Worm (Caenorhabditis elegans) whole organism, L1 larva: ENCODE measurements around the gene fbxa-144.

ENCODE experiments used
- C34B4.2 ChIP-seq: sonication (generic microtip); optimal IDR thresholded peaks from 2 replicates; lab custom pipeline; 2017; ENCODE audit warnings: mild to moderate bottlenecking, missing genetic modification characterization, missing compliant biosample characterization
- Y116A8C.19 ChIP-seq: sonication (generic microtip); optimal IDR thresholded peaks from 2 replicates; lab custom pipeline; 2016; ENCODE audit warnings: missing compliant biosample characterization, missing genetic modification characterization, borderline replicate concordance
- aha-1 ChIP-seq: fragments of 150-350 bp; optimal IDR thresholded peaks from 2 replicates; lab custom pipeline; 2014; ENCODE audit warnings: missing biosample characterization, missing genetic modification characterization
- alr-1 ChIP-seq: fragments of 200-800 bp; sonication (Bioruptor generic); optimal IDR thresholded peaks from 2 replicates; lab custom pipeline; 2018; ENCODE audit warnings: borderline replicate concordance, mild to moderate bottlenecking, missing genetic modification characterization, missing compliant biosample characterization
- aly-2 ChIP-seq: fragments of 150-350 bp; optimal IDR thresholded peaks from 2 replicates; lab custom pipeline; 2014; ENCODE audit warnings: missing biosample characterization, missing genetic modification characterization
- blmp-1 ChIP-seq: fragments of 150-350 bp; optimal IDR thresholded peaks from 2 replicates; lab custom pipeline; 2014; ENCODE audit warnings: missing biosample characterization, missing genetic modification characterization
- ceh-63 ChIP-seq: fragments of 200-800 bp; sonication (Bioruptor generic); optimal IDR thresholded peaks from 2 replicates; lab custom pipeline; 2018; ENCODE audit warnings: mild to moderate bottlenecking, missing genetic modification characterization, missing compliant biosample characterization
- ceh-82 ChIP-seq, 3 experiments: fragments of 150-350 bp in 1 of 3; sonication (generic microtip) in 2 of 3; optimal IDR thresholded peaks; 2 replicates each; lab custom pipeline; 2014 to 2017; ENCODE audit warnings: missing biosample characterization in 3 of 3, missing genetic modification characterization in 3 of 3
- ceh-88 ChIP-seq: fragments of 200-800 bp; sonication (Bioruptor generic); IDR thresholded peaks from 2 replicates; pipeline ENCODE4 v1.3.6; 2022; ENCODE audit warnings: missing genetic modification characterization, missing compliant biosample characterization
- ceh-90 ChIP-seq: sonication (generic microtip); optimal IDR thresholded peaks from 2 replicates; lab custom pipeline; 2016; ENCODE audit warnings: missing genetic modification characterization, missing compliant biosample characterization
- ces-1 ChIP-seq: fragments of 150-350 bp; optimal IDR thresholded peaks from 2 replicates; lab custom pipeline; 2014; ENCODE audit warnings: missing biosample characterization, missing genetic modification reagents, missing genetic modification characterization
- egl-13 ChIP-seq: sonication (generic microtip); optimal IDR thresholded peaks from 2 replicates; lab custom pipeline; 2016; ENCODE audit warnings: missing genotype, missing genetic modification reagents, missing genetic modification characterization, missing compliant biosample characterization
- elt-2 ChIP-seq: sonication (generic microtip); optimal IDR thresholded peaks from 2 replicates; lab custom pipeline; 2016; ENCODE audit warnings: missing genetic modification characterization, mild to moderate bottlenecking, inconsistent platforms, missing compliant biosample characterization, missing genetic modification reagents
- elt-3 ChIP-seq, 6 experiments: fragments of 150-350 bp in 1 of 6; sonication (generic microtip); optimal IDR thresholded peaks; 2 replicates each; lab custom pipeline; 2017 to 2018; ENCODE audit warnings: missing biosample characterization in 6 of 6, missing genetic modification characterization in 6 of 6, inconsistent platforms in 1 of 6
- ets-5 ChIP-seq: fragments of 200-800 bp; sonication (Bioruptor generic); IDR thresholded peaks from 2 replicates; pipeline ENCODE4 v1.3.6; 2022; ENCODE audit warnings: missing genetic modification characterization, missing compliant biosample characterization
- fkh-4 ChIP-seq: sonication (generic microtip); optimal IDR thresholded peaks from 2 replicates; lab custom pipeline; 2016; ENCODE audit warnings: missing compliant biosample characterization, missing genetic modification characterization, borderline replicate concordance
- hlh-17 ChIP-seq: fragments of 200-800 bp; sonication (Bioruptor generic); optimal IDR thresholded peaks from 2 replicates; lab custom pipeline; 2018; ENCODE audit warnings: missing genetic modification characterization, mild to moderate bottlenecking, missing compliant biosample characterization, moderate library complexity, borderline replicate concordance
- irx-1 ChIP-seq: sonication (generic microtip); optimal IDR thresholded peaks from 2 replicates; lab custom pipeline; 2016; ENCODE audit warnings: missing genetic modification characterization, missing compliant biosample characterization
- isw-1 ChIP-seq: fragments of 200-800 bp; sonication (Bioruptor generic); IDR thresholded peaks from 2 replicates; pipeline ENCODE4 v1.3.6; 2022; ENCODE audit warnings: missing genetic modification characterization, missing compliant biosample characterization
- lin-13 ChIP-seq: fragments of 150-350 bp; optimal IDR thresholded peaks from 2 replicates; lab custom pipeline; 2014; ENCODE audit warnings: missing biosample characterization, missing genetic modification reagents, missing genetic modification characterization
- lin-39 ChIP-seq: fragments of 150-350 bp; optimal IDR thresholded peaks from 2 replicates; lab custom pipeline; 2014; ENCODE audit warnings: missing biosample characterization, missing genetic modification reagents, missing genetic modification characterization
- lir-3 ChIP-seq: sonication (generic microtip); optimal IDR thresholded peaks from 2 replicates; lab custom pipeline; 2016; ENCODE audit warnings: mild to moderate bottlenecking, missing genetic modification characterization, moderate library complexity, missing compliant biosample characterization; ENCODE audit not compliant: poor library complexity
- mab-9 ChIP-seq: fragments of 200-800 bp; sonication (Bioruptor generic); IDR thresholded peaks from 2 replicates; pipeline ENCODE4 v1.3.6; 2022; ENCODE audit warnings: missing genetic modification reagents, missing genetic modification characterization, missing compliant biosample characterization
- mdl-1 ChIP-seq, 2 experiments: fragments of 150-350 bp; optimal IDR thresholded peaks; 2 replicates each; lab custom pipeline; 2014 to 2017; ENCODE audit warnings: missing biosample characterization in 2 of 2, missing genetic modification characterization in 2 of 2, inconsistent platforms in 1 of 2
- nhr-12 ChIP-seq: sonication (generic microtip); optimal IDR thresholded peaks from 2 replicates; lab custom pipeline; 2017; ENCODE audit warnings: missing biosample characterization, missing genetic modification characterization
- nhr-19 ChIP-seq: fragments of 200-800 bp; sonication (Bioruptor generic); conservative IDR thresholded peaks from 2 replicates; pipeline ENCODE4 v1.3.6; 2022; ENCODE audit warnings: missing genetic modification characterization, missing compliant biosample characterization
- nhr-47 ChIP-seq: sonication (generic microtip); optimal IDR thresholded peaks from 2 replicates; lab custom pipeline; 2016; ENCODE audit warnings: mild to moderate bottlenecking, missing genetic modification characterization, moderate library complexity, missing compliant biosample characterization
- nhr-71 ChIP-seq: sonication (generic microtip); optimal IDR thresholded peaks from 2 replicates; lab custom pipeline; 2016; ENCODE audit warnings: mild to moderate bottlenecking, missing genetic modification characterization, moderate library complexity, missing compliant biosample characterization
- nhr-76 ChIP-seq: sonication (generic microtip); optimal IDR thresholded peaks from 2 replicates; lab custom pipeline; 2017; ENCODE audit warnings: missing biosample characterization, missing genetic modification characterization
- nhr-77 ChIP-seq: fragments of 150-350 bp; optimal IDR thresholded peaks from 2 replicates; lab custom pipeline; 2014; ENCODE audit warnings: missing biosample characterization, missing genetic modification characterization
- pag-3 ChIP-seq: sonication (generic microtip); optimal IDR thresholded peaks from 2 replicates; lab custom pipeline; 2017; ENCODE audit warnings: missing genetic modification characterization, mild to moderate bottlenecking, missing compliant biosample characterization, antibody characterized with exemption, borderline replicate concordance; ENCODE audit not compliant: insufficient read depth
- pax-3 ChIP-seq: fragments of 200-800 bp; sonication (Bioruptor generic); optimal IDR thresholded peaks from 2 replicates; lab custom pipeline; 2018; ENCODE audit warnings: mild to moderate bottlenecking, missing genetic modification characterization, moderate library complexity, missing compliant biosample characterization
- pqm-1 ChIP-seq: sonication (generic microtip); optimal IDR thresholded peaks from 3 replicates; lab custom pipeline; 2017; ENCODE audit warnings: missing biosample characterization, missing genetic modification characterization
- skn-1 ChIP-seq: fragments of 150-350 bp; optimal IDR thresholded peaks from 2 replicates; lab custom pipeline; 2014; ENCODE audit warnings: missing biosample characterization, missing genetic modification characterization
- snpc-4 ChIP-seq: fragments of 150-350 bp; optimal IDR thresholded peaks from 2 replicates; lab custom pipeline; 2014; ENCODE audit warnings: missing biosample characterization, missing genetic modification characterization
- snu-23 ChIP-seq: sonication (generic microtip); optimal IDR thresholded peaks from 2 replicates; lab custom pipeline; 2016; ENCODE audit warnings: missing genetic modification characterization, missing compliant biosample characterization
- sox-4 ChIP-seq: sonication (generic microtip); optimal IDR thresholded peaks from 2 replicates; lab custom pipeline; 2016; ENCODE audit warnings: missing genetic modification characterization, missing compliant biosample characterization
- tbx-2 ChIP-seq: sonication (generic microtip); optimal IDR thresholded peaks from 2 replicates; lab custom pipeline; 2016; ENCODE audit warnings: missing genetic modification characterization, missing compliant biosample characterization
- unc-86 ChIP-seq: sonication (generic microtip); optimal IDR thresholded peaks from 2 replicates; lab custom pipeline; 2016; ENCODE audit warnings: missing genetic modification characterization, missing compliant biosample characterization
- unc-98 ChIP-seq: fragments of 200-800 bp; sonication (Bioruptor generic); IDR thresholded peaks from 2 replicates; pipeline ENCODE4 v1.3.6; 2022; ENCODE audit warnings: missing genetic modification characterization, missing compliant biosample characterization
- vab-15 ChIP-seq: sonication (generic microtip); optimal IDR thresholded peaks from 2 replicates; lab custom pipeline; 2017; ENCODE audit warnings: missing genotype, mild to moderate bottlenecking, missing genetic modification characterization, missing compliant biosample characterization
- ztf-4 ChIP-seq: fragments of 150-350 bp; optimal IDR thresholded peaks from 2 replicates; lab custom pipeline; 2014; ENCODE audit warnings: missing biosample characterization, missing genetic modification characterization

Gene fbxa-144

ce11 chrV:16132705-16133104 lies at the start of gene fbxa-144:
Gene fbxa-144, minus strand, starts transcription at chrV:16132805.
- no peak for TF ChIP-seq skn-1 (tag; lab: Kevin White, UChicago)
- no peak for TF ChIP-seq nhr-47
- no peak for TF ChIP-seq Y116A8C.19
- TF ChIP-seq blmp-1 (tag; lab: Kevin White, UChicago): no peak
- no peak for TF ChIP-seq unc-98
- no peak for TF ChIP-seq vab-15 (tag; lab: Kevin White, UChicago)
- no peak for TF ChIP-seq snpc-4 (tag; lab: Kevin White, UChicago)
- no peak for TF ChIP-seq ceh-88 (GFP tag; lab: Robert Waterston, UW)
- no peak for TF ChIP-seq mdl-1 (tag; optimal IDR thresholded peaks at IDR 0.05; lab: Kevin White, UChicago)
- TF ChIP-seq pag-3 (tag; lab: Kevin White, UChicago): no peak
- no peak for TF ChIP-seq nhr-12 (tag; lab: Kevin White, UChicago)
- TF ChIP-seq ets-5 (GFP tag; lab: Robert Waterston, UW): no peak
- TF ChIP-seq sox-4: no peak
- TF ChIP-seq hlh-17 (GFP tag; lab: Kevin White, UChicago): no peak
- no peak for TF ChIP-seq alr-1 (tag; lab: Kevin White, UChicago)

ce11 chrV:16182110-16182509 lies 49.5 kb upstream of the fbxa-144 start, which contains the start of gene srz-13:
Gene srz-13, plus strand, starts transcription at chrV:16182410.
- TF ChIP-seq mab-9 (no peak), nhr-71 (tag; lab: Kevin White, UChicago) (no peak), ceh-90 (tag; lab: Kevin White, UChicago) (no peak), irx-1 (no peak), egl-13 (no peak), pag-3 (tag; lab: Kevin White, UChicago) (no peak), ets-5 (GFP tag; lab: Robert Waterston, UW) (no peak), unc-86 (tag; lab: Kevin White, UChicago) (no peak), snu-23 (GFP tag; lab: Kevin White, UChicago) (no peak), isw-1 (GFP tag; lab: Robert Waterston, UW) (no peak), nhr-19 (no peak), lir-3 (tag; lab: Kevin White, UChicago) (no peak), nhr-12 (tag; lab: Kevin White, UChicago) (no peak)

- TF ChIP-seq pax-3 (no peak), nhr-12 (tag; lab: Kevin White, UChicago) (no peak), pqm-1 (tag; lab: Kevin White, UChicago) (no peak), nhr-77 (tag; lab: Kevin White, UChicago) (no peak), ceh-82 (tag; optimal IDR thresholded peaks at IDR 0.05; lab: Kevin White, UChicago) (no peak), C34B4.2 (tag; lab: Kevin White, UChicago) (no peak), nhr-19 (no peak), egl-13 (no peak)
Measured at ce11 chrV:16180350-16180749, 47.7 kb upstream of the fbxa-144 start, which contains the start of gene str-106. Gene str-106, plus strand, starts transcription at chrV:16180650.

ce11 chrV:16175757-16176156 lies 43.2 kb upstream of the fbxa-144 start, which contains the start of gene cyp-33D1:
Gene cyp-33D1, minus strand, starts transcription at chrV:16175857.
- TF ChIP-seq lin-13 (no peak), ztf-4 (tag; lab: Kevin White, UChicago) (no peak), lir-3 (tag; lab: Kevin White, UChicago) (no peak), pax-3 (no peak), snpc-4 (tag; lab: Kevin White, UChicago) (no peak), aha-1 (tag; lab: Kevin White, UChicago) (no peak), hlh-17 (GFP tag; lab: Kevin White, UChicago) (no peak), elt-3 (tag; optimal IDR thresholded peaks at IDR 0.05; lab: Kevin White, UChicago) (no peak), tbx-2 (no peak), lin-39 (tag; lab: Kevin White, UChicago) (no peak), fkh-4 (tag; lab: Kevin White, UChicago) (no peak), nhr-76 (tag; lab: Kevin White, UChicago) (no peak), ces-1 (GFP tag; lab: Kevin White, UChicago) (no peak), ceh-63 (GFP tag; lab: Kevin White, UChicago) (no peak), nhr-47 (no peak), aly-2 (no peak), isw-1 (GFP tag; lab: Robert Waterston, UW) (no peak), elt-2 (tag; lab: Kevin White, UChicago) (no peak)
- TF ChIP-seq, all 84 proteins: peak for 0
